Fruit fly (Drosophila melanogaster) whole organism, embryonic: ENCODE results near the gene Bicra.

Experiments used
- ATbp ChIP-seq: fragments of 200-800 bp; sonication (Bioruptor generic); optimal IDR thresholded peaks from 2 replicates; lab custom pipeline; 2017; ENCODE audit warnings: missing biosample characterization, mild to moderate bottlenecking, missing genetic modification characterization, missing genetic modification reagents
- B-H1 ChIP-seq: fragments of 200-800 bp; sonication (Bioruptor generic); IDR thresholded peaks from 3 replicates; pipeline ENCODE4 v1.3.6; 2022; ENCODE audit warnings: missing biosample characterization, missing genetic modification characterization
- Blimp-1 ChIP-seq: fragments of 200-800 bp; sonication (Bioruptor generic); optimal IDR thresholded peaks from 3 replicates; lab custom pipeline; 2018; ENCODE audit warnings: missing biosample characterization, missing genetic modification characterization, mild to moderate bottlenecking, moderate library complexity, missing genetic modification reagents
- Bteb2 ChIP-seq: fragments of 200-800 bp; sonication (Bioruptor generic); optimal IDR thresholded peaks from 2 replicates; lab custom pipeline; 2016; ENCODE audit warnings: missing biosample characterization, missing genetic modification characterization
- CG10979 ChIP-seq: fragments of 200-800 bp; sonication (Bioruptor generic); optimal IDR thresholded peaks from 2 replicates; lab custom pipeline; 2018; ENCODE audit warnings: missing biosample characterization, mild to moderate bottlenecking, missing genetic modification characterization, moderate library complexity
- CG11247 ChIP-seq: fragments of 200-800 bp; sonication (Bioruptor generic); IDR thresholded peaks from 2 replicates; pipeline ENCODE4 v1.3.6; 2022; ENCODE audit warnings: missing biosample characterization, missing genetic modification characterization
- CG11696 ChIP-seq: fragments of 200-800 bp; sonication (Bioruptor generic); IDR thresholded peaks from 2 replicates; pipeline ENCODE4 v1.3.6; 2022; ENCODE audit warnings: missing biosample characterization, missing genetic modification characterization
- CG12104 ChIP-seq: fragments of 200-800 bp; sonication (Bioruptor generic); optimal IDR thresholded peaks from 3 replicates; lab custom pipeline; 2016; ENCODE audit warnings: missing biosample characterization, missing genetic modification characterization
- CG12942 ChIP-seq: fragments of 200-800 bp; sonication (Bioruptor generic); optimal IDR thresholded peaks from 3 replicates; lab custom pipeline; 2016; ENCODE audit warnings: missing biosample characterization, missing genetic modification characterization
- CG13287 ChIP-seq: fragments of 200-800 bp; sonication (Bioruptor generic); IDR thresholded peaks from 2 replicates; pipeline ENCODE4 v1.3.6; 2022; ENCODE audit warnings: missing biosample characterization, missing genetic modification characterization; ENCODE audit not compliant: partially characterized antibody
- CG15601 ChIP-seq: fragments of 200-800 bp; sonication (Bioruptor generic); optimal IDR thresholded peaks from 3 replicates; lab custom pipeline; 2019; ENCODE audit warnings: missing biosample characterization, mild to moderate bottlenecking, missing genetic modification characterization, moderate library complexity
- CG18262 ChIP-seq: fragments of 200-800 bp; optimal IDR thresholded peaks from 3 replicates; lab custom pipeline; 2019; ENCODE audit warnings: missing biosample characterization, mild to moderate bottlenecking, missing genetic modification characterization, moderate library complexity
- CG18599 ChIP-seq: fragments of 200-800 bp; sonication (Bioruptor generic); optimal IDR thresholded peaks from 3 replicates; lab custom pipeline; 2017; ENCODE audit warnings: missing biosample characterization, missing genetic modification characterization, mild to moderate bottlenecking, moderate library complexity, missing genetic modification reagents
- CG32772 ChIP-seq: fragments of 200-800 bp; sonication (Bioruptor generic); IDR thresholded peaks from 2 replicates; pipeline ENCODE4 v1.3.6; 2022; ENCODE audit warnings: missing biosample characterization, missing genetic modification characterization
- CG4360 ChIP-seq: fragments of 200-800 bp; sonication (Bioruptor generic); IDR thresholded peaks from 2 replicates; pipeline ENCODE4 v1.3.6; 2022; ENCODE audit warnings: missing biosample characterization, missing genetic modification characterization
- CG6813 ChIP-seq: fragments of 200-800 bp; sonication (Bioruptor generic); optimal IDR thresholded peaks from 2 replicates; lab custom pipeline; 2017; ENCODE audit warnings: missing biosample characterization, missing genetic modification characterization, mild to moderate bottlenecking, moderate library complexity, missing genetic modification reagents
- CG7372 ChIP-seq: fragments of 200-800 bp; sonication (Bioruptor generic); IDR thresholded peaks from 2 replicates; pipeline ENCODE4 v1.3.6; 2022; ENCODE audit warnings: missing biosample characterization, missing genetic modification characterization
- CrebB ChIP-seq: fragments of 200-800 bp; sonication (Bioruptor generic); optimal IDR thresholded peaks from 3 replicates; lab custom pipeline; 2018; ENCODE audit warnings: missing biosample characterization, mild to moderate bottlenecking, missing genetic modification characterization
- D19A ChIP-seq: fragments of 200-800 bp; optimal IDR thresholded peaks from 3 replicates; lab custom pipeline; 2019; ENCODE audit warnings: missing biosample characterization, mild to moderate bottlenecking, missing genetic modification characterization, moderate library complexity
- Dbx ChIP-seq: fragments of 200-800 bp; sonication (Bioruptor generic); IDR thresholded peaks from 3 replicates; pipeline ENCODE4 v1.3.6; 2022; ENCODE audit warnings: missing biosample characterization, missing genetic modification characterization
- Dip3 ChIP-seq: fragments of 200-800 bp; sonication (Bioruptor generic); optimal IDR thresholded peaks from 3 replicates; lab custom pipeline; 2016; ENCODE audit warnings: missing biosample characterization, missing genetic modification characterization
- HHEX ChIP-seq: fragments of 200-800 bp; sonication (Bioruptor generic); optimal IDR thresholded peaks from 3 replicates; lab custom pipeline; 2017; ENCODE audit warnings: missing biosample characterization, mild to moderate bottlenecking, missing genetic modification characterization, missing genetic modification reagents
- Lhr ChIP-seq: fragments of 200-800 bp; sonication (Bioruptor generic); optimal IDR thresholded peaks from 3 replicates; lab custom pipeline; 2017; ENCODE audit warnings: mild to moderate bottlenecking, missing biosample characterization, missing genetic modification reagents, missing genetic modification characterization
- Mrtf ChIP-seq: fragments of 200-800 bp; sonication (Bioruptor generic); IDR thresholded peaks from 3 replicates; pipeline ENCODE4 v1.3.6; 2022; ENCODE audit warnings: missing biosample characterization, missing genetic modification characterization
- Six4 ChIP-seq: fragments of 200-800 bp; sonication (Bioruptor generic); optimal IDR thresholded peaks from 2 replicates; lab custom pipeline; 2016; ENCODE audit warnings: missing biosample characterization, missing genetic modification characterization
- Sox100B ChIP-seq: fragments of 200-800 bp; sonication (Bioruptor generic); optimal IDR thresholded peaks from 3 replicates; lab custom pipeline; 2018; ENCODE audit warnings: missing biosample characterization, mild to moderate bottlenecking, missing genetic modification characterization
- bab2 ChIP-seq: fragments of 200-800 bp; sonication (Bioruptor generic); optimal IDR thresholded peaks from 2 replicates; lab custom pipeline; 2016; ENCODE audit warnings: missing biosample characterization, missing genetic modification characterization
- bsh ChIP-seq, 2 experiments: fragments of 200-800 bp; sonication (Bioruptor generic); optimal IDR thresholded peaks; 2 replicates each; lab custom pipeline; 2017 to 2018; ENCODE audit warnings: mild to moderate bottlenecking in 2 of 2, missing biosample characterization in 2 of 2, missing genetic modification characterization in 2 of 2, moderate library complexity in 1 of 2
- btn ChIP-seq: fragments of 200-800 bp; sonication (Bioruptor generic); optimal IDR thresholded peaks from 2 replicates; lab custom pipeline; 2016; ENCODE audit warnings: missing biosample characterization, missing genetic modification characterization
- cad ChIP-seq: fragments of >200 bp; optimal IDR thresholded peaks from 2 replicates; lab custom pipeline; 2017; ENCODE audit warnings: missing biosample characterization, missing genetic modification characterization
- caup ChIP-seq: fragments of 200-800 bp; sonication (Bioruptor generic); optimal IDR thresholded peaks from 3 replicates; lab custom pipeline; 2017; ENCODE audit warnings: missing biosample characterization, mild to moderate bottlenecking, missing genetic modification characterization, moderate library complexity; ENCODE audit not compliant: severe bottlenecking
- chif ChIP-seq, 2 experiments: fragments of 200-800 bp; sonication (Bioruptor generic); optimal IDR thresholded peaks; 3 replicates each; lab custom pipeline; 2016; ENCODE audit warnings: missing biosample characterization in 2 of 2, missing genetic modification characterization in 2 of 2
- dysf ChIP-seq: fragments of 200-800 bp; sonication (Bioruptor generic); IDR thresholded peaks from 3 replicates; pipeline ENCODE4 v1.3.6; 2022; ENCODE audit warnings: missing biosample characterization, missing genetic modification characterization
- kay ChIP-seq: fragments of 200-800 bp; sonication (Bioruptor generic); optimal IDR thresholded peaks from 2 replicates; lab custom pipeline; 2016; ENCODE audit warnings: missing biosample characterization, missing genetic modification characterization
- klu ChIP-seq: fragments of 200-800 bp; sonication (Bioruptor generic); IDR thresholded peaks from 2 replicates; pipeline ENCODE4 v1.3.6; 2022; ENCODE audit warnings: missing biosample characterization, missing genetic modification characterization
- peb ChIP-seq: fragments of 200-800 bp; sonication (Bioruptor generic); IDR thresholded peaks from 2 replicates; pipeline ENCODE4 v1.3.6; 2022; ENCODE audit warnings: missing biosample characterization, missing genetic modification characterization
- pho ChIP-seq: fragments of 200-800 bp; sonication (Bioruptor generic); optimal IDR thresholded peaks from 2 replicates; lab custom pipeline; 2016; ENCODE audit warnings: missing biosample characterization, missing genetic modification characterization
- phol ChIP-seq: fragments of 200-800 bp; sonication (Bioruptor generic); optimal IDR thresholded peaks from 3 replicates; lab custom pipeline; 2018; ENCODE audit warnings: missing biosample characterization, mild to moderate bottlenecking, missing genetic modification characterization, moderate library complexity
- prd ChIP-seq, 3 experiments: fragments of >200 bp in 2 of 3; fragments of 200-800 bp in 1 of 3; sonication (Bioruptor generic) in 1 of 3; optimal IDR thresholded peaks in 2 of 3; IDR thresholded peaks in 1 of 3; 2 replicates in 2 of 3; 3 replicates in 1 of 3; pipeline versions ENCODE4 v1.3.6 to Lab custom; 2017 to 2022; ENCODE audit warnings: missing biosample characterization in 1 of 3, missing genetic modification characterization in 1 of 3
- sc ChIP-seq, 3 experiments: fragments of >200 bp in 2 of 3; fragments of 200-800 bp in 1 of 3; sonication (Bioruptor generic) in 1 of 3; optimal IDR thresholded peaks; 2 replicates in 2 of 3; 3 replicates in 1 of 3; lab custom pipeline; 2017; ENCODE audit warnings: mild to moderate bottlenecking in 1 of 3, missing biosample characterization in 1 of 3, missing genetic modification characterization in 1 of 3, missing genetic modification reagents in 1 of 3
- scrt ChIP-seq: fragments of 200-800 bp; sonication (Bioruptor generic); optimal IDR thresholded peaks from 2 replicates; lab custom pipeline; 2018; ENCODE audit warnings: missing biosample characterization, mild to moderate bottlenecking, missing genetic modification characterization, moderate library complexity
- sens-2 ChIP-seq: fragments of 200-800 bp; sonication (Bioruptor generic); IDR thresholded peaks from 2 replicates; pipeline ENCODE4 v1.3.6; 2022; ENCODE audit warnings: missing biosample characterization, missing genetic modification characterization
- tap ChIP-seq: fragments of 200-800 bp; optimal IDR thresholded peaks from 3 replicates; lab custom pipeline; 2019; ENCODE audit warnings: missing biosample characterization, mild to moderate bottlenecking, missing genetic modification characterization, moderate library complexity
- tin ChIP-seq: fragments of 200-800 bp; sonication (Bioruptor generic); optimal IDR thresholded peaks from 3 replicates; lab custom pipeline; 2016; ENCODE audit warnings: missing biosample characterization, missing genetic modification characterization
- vfl ChIP-seq: fragments of 200-800 bp; sonication (Bioruptor generic); optimal IDR thresholded peaks from 2 replicates; lab custom pipeline; 2016; ENCODE audit warnings: missing biosample characterization, missing genetic modification characterization
- wek ChIP-seq: fragments of 200-800 bp; sonication (Bioruptor generic); optimal IDR thresholded peaks from 3 replicates; lab custom pipeline; 2018; ENCODE audit warnings: missing biosample characterization, mild to moderate bottlenecking, missing genetic modification characterization, moderate library complexity
- zen ChIP-seq: fragments of 200-800 bp; sonication (Bioruptor generic); optimal IDR thresholded peaks from 3 replicates; lab custom pipeline; 2018; ENCODE audit warnings: missing biosample characterization, mild to moderate bottlenecking, missing genetic modification characterization, moderate library complexity

The Bicra gene

DNA sequence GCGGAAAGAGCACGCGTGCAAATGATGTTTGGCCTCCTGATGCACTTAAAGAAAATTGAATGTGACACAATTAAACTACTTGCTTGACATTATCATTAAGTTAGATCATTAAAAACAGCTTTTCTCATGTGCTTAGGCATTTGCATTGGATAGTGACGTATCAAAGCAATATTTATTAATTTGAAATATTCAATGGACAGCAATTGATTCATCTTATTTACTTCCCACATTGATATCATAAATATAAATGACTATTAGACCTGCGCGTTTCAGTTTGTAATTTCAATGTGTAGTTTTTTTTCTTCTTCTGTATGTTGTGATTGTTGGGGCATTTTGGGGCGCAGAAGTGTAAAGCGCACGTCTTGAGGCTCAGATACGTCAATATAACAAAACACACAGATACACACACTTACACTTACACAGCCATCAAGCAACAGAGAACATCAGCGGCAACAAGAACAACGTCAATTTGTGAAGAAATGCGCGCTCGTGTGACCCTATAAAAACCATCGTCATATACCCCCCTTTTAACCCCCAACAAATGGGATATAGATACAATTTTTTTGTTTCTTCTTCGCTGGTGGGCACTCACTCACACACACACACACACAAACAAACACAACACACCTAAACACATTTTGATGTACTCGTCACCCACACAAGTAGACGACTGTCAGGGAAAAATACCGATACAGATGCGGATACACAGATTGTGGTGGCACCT lies 26.3 kb downstream of the Bicra start (continued):
- TF ChIP-seq Dip3 (GFP tag; lab: Kevin White, UChicago) (peak; percentile 31), Bteb2 (GFP tag; lab: Kevin White, UChicago) (peak; percentile 63), btn (GFP tag; lab: Kevin White, UChicago) (peak; percentile 34), Dbx (GFP tag; lab: Robert Waterston, UW) (no peak), tap (tag; lab: Kevin White, UChicago) (peak; percentile 75), CG11696 (no peak), phol (tag; lab: Kevin White, UChicago) (peak; percentile 86), Lhr (no peak), CG13287 (GFP tag; lab: Robert Waterston, UW) (no peak), CG12942 (GFP tag; lab: Kevin White, UChicago) (peak; percentile 41), pho (no peak), bsh (GFP tag; optimal IDR thresholded peaks at IDR 0.05; lab: Kevin White, UChicago) (peak; percentile 22 to 82), CG12104 (GFP tag; lab: Kevin White, UChicago) (peak; percentile 54), CrebB (tag; lab: Kevin White, UChicago) (peak; percentile 6), wek (GFP tag; lab: Kevin White, UChicago) (no peak), kay (no peak)
- TF ChIP-seq, all 482 proteins: peak for 308

DNA sequence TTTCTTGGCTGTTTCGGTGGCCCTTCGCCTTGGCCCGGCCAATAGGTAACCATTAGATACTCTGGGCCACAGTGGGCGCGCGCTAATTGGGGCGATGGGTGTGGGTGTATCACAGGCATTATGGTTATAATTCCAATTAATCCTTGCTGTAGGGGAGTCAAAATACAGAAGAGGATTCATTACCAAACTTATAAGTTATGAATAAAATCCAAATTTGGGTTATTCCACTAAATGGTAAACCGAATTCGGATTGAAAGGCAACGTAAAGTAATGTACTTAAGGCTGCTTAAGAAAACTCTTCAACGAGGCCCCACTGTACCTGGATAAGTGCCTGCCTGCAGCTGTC lies 26.8 kb downstream of the Bicra start:
- no peak for TF ChIP-seq cad (GFP tag; lab: Kevin White, UChicago)
- TF ChIP-seq CG18262 (tag; lab: Kevin White, UChicago) = peak; percentile 52
- peak; percentile 44 for TF ChIP-seq Six4
- no peak for TF ChIP-seq CG4360 (GFP tag; lab: Robert Waterston, UW)
- peak; percentile 50 for TF ChIP-seq HHEX (GFP tag; lab: Kevin White, UChicago)
- peak; percentile 23 for TF ChIP-seq Blimp-1 (GFP tag; lab: Kevin White, UChicago)
- no peak for TF ChIP-seq vfl (GFP tag; lab: Kevin White, UChicago)
- TF ChIP-seq caup (GFP tag; lab: Kevin White, UChicago) = peak; percentile 29
- TF ChIP-seq prd (optimal IDR thresholded peaks at IDR 0.05; lab: Kevin White, UChicago) = no peak
- TF ChIP-seq prd (GFP tag; IDR thresholded peaks at IDR 0.05; lab: Robert Waterston, UW) = peak; percentile 65; the same call in 1 of the 3 replicates
- TF ChIP-seq tin (GFP tag; lab: Kevin White, UChicago) = peak; percentile 55
- peak; percentile 30; the same call in 2 of the 3 replicates for TF ChIP-seq B-H1 (GFP tag; lab: Robert Waterston, UW)
- TF ChIP-seq dysf (GFP tag; lab: Robert Waterston, UW) = peak; percentile 83
- TF ChIP-seq ATbp (GFP tag; lab: Kevin White, UChicago) = no peak
- TF ChIP-seq Sox100B (GFP tag; lab: Kevin White, UChicago) = peak; percentile 41
- TF ChIP-seq chif (GFP tag; optimal IDR thresholded peaks at IDR 0.05; lab: Kevin White, UChicago) = peak in 1 of 2 experiments; percentile 41
- no peak for TF ChIP-seq sens-2 (GFP tag; lab: Robert Waterston, UW)
- TF ChIP-seq CG15601 (tag; lab: Kevin White, UChicago) = no peak
- TF ChIP-seq CG11247 (GFP tag; lab: Robert Waterston, UW) = 0 out of 2 replicates have a peak, but pooled peaks have one; percentile 38
- no peak for TF ChIP-seq sc (optimal IDR thresholded peaks at IDR 0.05; lab: Kevin White, UChicago)
- TF ChIP-seq sc (GFP tag; optimal IDR thresholded peaks at IDR 0.05; lab: Kevin White, UChicago) = no peak
- peak; percentile 43 for TF ChIP-seq scrt (GFP tag; lab: Kevin White, UChicago)
- TF ChIP-seq CG32772 (GFP tag; lab: Robert Waterston, UW) = peak; percentile 55; the same call in 1 of the 2 replicates
- TF ChIP-seq zen (tag; lab: Kevin White, UChicago) = peak; percentile 33
- TF ChIP-seq D19A (tag; lab: Kevin White, UChicago) = peak; percentile 49
- TF ChIP-seq CG6813 (GFP tag; lab: Kevin White, UChicago) = peak; percentile 36
- peak; percentile 75 for TF ChIP-seq CG18599
- peak; percentile 57; the same call in 1 of the 2 replicates for TF ChIP-seq klu (GFP tag; lab: Robert Waterston, UW)
- peak; percentile 59; the same call in 2 of the 3 replicates for TF ChIP-seq Mrtf (GFP tag; lab: Robert Waterston, UW)
- peak; percentile 43 for TF ChIP-seq CG10979 (tag; lab: Kevin White, UChicago)
- TF ChIP-seq CG7372 (GFP tag; lab: Robert Waterston, UW) = 0 out of 2 replicates have a peak, but pooled peaks have one; percentile 32
- TF ChIP-seq peb = peak; percentile 43; the same call in 1 of the 2 replicates
- TF ChIP-seq bab2 (GFP tag; lab: Kevin White, UChicago) = peak; percentile 56
